Fruit fly (Drosophila melanogaster): ENCODE results near the gene Jhbp4.
A peak's percentile ranks its signal among the peaks of the same experiment; 100 is the strongest.

Jhbp4 gene

DNA sequence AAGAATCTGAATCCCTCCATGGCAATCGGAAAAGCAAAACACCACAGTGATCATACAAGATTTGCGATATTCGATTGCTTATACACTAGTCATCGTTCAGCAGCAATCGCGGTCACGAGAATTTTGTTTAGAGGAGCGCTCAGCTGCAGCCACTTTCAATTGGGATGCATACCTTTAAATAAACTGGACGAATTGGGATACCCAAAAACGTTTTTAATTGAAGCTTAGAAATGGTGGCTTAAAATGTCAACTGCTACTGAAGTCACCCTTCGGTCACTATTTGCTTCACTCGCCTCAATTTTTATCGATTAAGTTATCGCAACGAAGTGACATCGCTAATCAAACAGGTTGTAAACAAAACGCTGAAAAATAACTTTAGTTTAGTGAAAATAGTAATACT is 6.1 kb downstream of the Jhbp4 start, which contains the start of the genes IKKbeta and CG5013 (continued):
- TF ChIP-seq CG10565 (GFP tag; optimal IDR thresholded peaks at IDR 0.05): no peak
- TF ChIP-seq sna (GFP tag; IDR thresholded peaks at IDR 0.05; ENCODE audit: partially characterized antibody): peak; percentile 87
- no peak for TF ChIP-seq Fer3 (tag; optimal IDR thresholded peaks at IDR 0.05)
- peak; percentile 68; the same call in 1 of the 3 replicates for TF ChIP-seq Dbx (GFP tag; IDR thresholded peaks at IDR 0.05)
- TF ChIP-seq insv (GFP tag; optimal IDR thresholded peaks at IDR 0.05): peak in 1 of 2 experiments; percentile 28
- peak; percentile 4 for TF ChIP-seq CG3065 (GFP tag; optimal IDR thresholded peaks at IDR 0.05)
- peak; percentile 67 for TF ChIP-seq CG30020 (tag; optimal IDR thresholded peaks at IDR 0.05)
- TF ChIP-seq HmgD (GFP tag; optimal IDR thresholded peaks at IDR 0.05): peak; percentile 82
- TF ChIP-seq CG10366 (GFP tag; IDR thresholded peaks at IDR 0.05): peak; percentile 29; the same call in 1 of the 2 replicates
- no peak for TF ChIP-seq ab (GFP tag; optimal IDR thresholded peaks at IDR 0.05)
- TF ChIP-seq dmrt11E (tag; optimal IDR thresholded peaks at IDR 0.05): peak; percentile 41
- no peak for TF ChIP-seq CG2678 (tag; optimal IDR thresholded peaks at IDR 0.05)
- TF ChIP-seq CG17361 (GFP tag; IDR thresholded peaks at IDR 0.05): peak; percentile 73
- TF ChIP-seq sisA (GFP tag; IDR thresholded peaks at IDR 0.05): peak; percentile 40; the same call in 1 of the 2 replicates
- peak; percentile 32 for TF ChIP-seq CG13775 (GFP tag; optimal IDR thresholded peaks at IDR 0.05)
- TF ChIP-seq TFAM (GFP tag; optimal IDR thresholded peaks at IDR 0.05): no peak
- peak; percentile 55 for TF ChIP-seq CG4282 (GFP tag; optimal IDR thresholded peaks at IDR 0.05)
- TF ChIP-seq CG33213 (GFP tag; optimal IDR thresholded peaks at IDR 0.05): peak; percentile 55
- no peak for TF ChIP-seq CG16815 (GFP tag; optimal IDR thresholded peaks at IDR 0.05)
- peak; percentile 98 for TF ChIP-seq CG31441 (GFP tag; IDR thresholded peaks at IDR 0.05)
- peak; percentile 65 for TF ChIP-seq CG13624 (GFP tag; optimal IDR thresholded peaks at IDR 0.05)
- TF ChIP-seq CG3838 (GFP tag; optimal IDR thresholded peaks at IDR 0.05): no peak
- peak; percentile 73 for TF ChIP-seq HmgZ (tag; optimal IDR thresholded peaks at IDR 0.05)
- peak; percentile 26 for TF ChIP-seq az2 (GFP tag; optimal IDR thresholded peaks at IDR 0.05)
- TF ChIP-seq Lhr (GFP tag; optimal IDR thresholded peaks at IDR 0.05): peak; percentile 57
- TF ChIP-seq lilli (GFP tag; optimal IDR thresholded peaks at IDR 0.05): peak; percentile 68
- TF ChIP-seq CG11504 (tag; optimal IDR thresholded peaks at IDR 0.05): peak; percentile 53
- TF ChIP-seq CG18619 (GFP tag; optimal IDR thresholded peaks at IDR 0.05): peak; percentile 5
- TF ChIP-seq CG15073 (GFP tag; optimal IDR thresholded peaks at IDR 0.05): no peak
- TF ChIP-seq vfl (GFP tag; optimal IDR thresholded peaks at IDR 0.05): peak; percentile 56
- peak; percentile 53 for TF ChIP-seq tna (GFP tag; IDR thresholded peaks at IDR 0.05; ENCODE audit: partially characterized antibody)
- TF ChIP-seq Med (GFP tag): peak; percentile 92
- TF ChIP-seq CG32532 (GFP tag; IDR thresholded peaks at IDR 0.05): peak; percentile 62
- TF ChIP-seq CG7963 (GFP tag; IDR thresholded peaks at IDR 0.05; ENCODE audit: partially characterized antibody): peak; percentile 73
- peak; percentile 6 for TF ChIP-seq Hr3 (GFP tag; optimal IDR thresholded peaks at IDR 0.05)
- peak; percentile 79 for TF ChIP-seq vnd (GFP tag; IDR thresholded peaks at IDR 0.05; ENCODE audit: partially characterized antibody)
- TF ChIP-seq bsh (GFP tag; optimal IDR thresholded peaks at IDR 0.05): peak in 1 of 2 experiments; percentile 11
- peak; percentile 25; the same call in 1 of the 2 replicates for TF ChIP-seq wdn (GFP tag; IDR thresholded peaks at IDR 0.05)
- TF ChIP-seq Optix (GFP tag; IDR thresholded peaks at IDR 0.05): 0 out of 3 replicates have a peak, but pooled peaks have one; percentile 34
- no peak for TF ChIP-seq ac (GFP tag; optimal IDR thresholded peaks at IDR 0.05)
- TF ChIP-seq jing (GFP tag; optimal IDR thresholded peaks at IDR 0.05): no peak
- 0 out of 2 replicates have a peak, but pooled peaks have one; percentile 39 for TF ChIP-seq CG42726 (GFP tag; IDR thresholded peaks at IDR 0.05; ENCODE audit: partially characterized antibody)
- 0 out of 3 replicates have a peak, but pooled peaks have one; percentile 49 for TF ChIP-seq ci (GFP tag; IDR thresholded peaks at IDR 0.05)
- TF ChIP-seq CG2712 (tag; optimal IDR thresholded peaks at IDR 0.05): peak; percentile 50
- peak; percentile 85 for TF ChIP-seq CG4617 (GFP tag; optimal IDR thresholded peaks at IDR 0.05; ENCODE audit: borderline replicate concordance)
- no peak for TF ChIP-seq eyg (GFP tag; optimal IDR thresholded peaks at IDR 0.05)
- TF ChIP-seq NFAT (GFP tag; IDR thresholded peaks at IDR 0.05): 0 out of 2 replicates have a peak, but pooled peaks have one; percentile 41
- TF ChIP-seq disco-r (GFP tag; optimal IDR thresholded peaks at IDR 0.05): peak; percentile 46
- TF ChIP-seq CG12104 (GFP tag; optimal IDR thresholded peaks at IDR 0.05): peak; percentile 37
- peak; percentile 19 for TF ChIP-seq ERR (GFP tag; optimal IDR thresholded peaks at IDR 0.05)
